Worm (Caenorhabditis elegans): ENCODE results near the gene ver-4.
A peak's percentile ranks its signal among the peaks of the same experiment; 100 is the strongest.

The ver-4 gene

DNA sequence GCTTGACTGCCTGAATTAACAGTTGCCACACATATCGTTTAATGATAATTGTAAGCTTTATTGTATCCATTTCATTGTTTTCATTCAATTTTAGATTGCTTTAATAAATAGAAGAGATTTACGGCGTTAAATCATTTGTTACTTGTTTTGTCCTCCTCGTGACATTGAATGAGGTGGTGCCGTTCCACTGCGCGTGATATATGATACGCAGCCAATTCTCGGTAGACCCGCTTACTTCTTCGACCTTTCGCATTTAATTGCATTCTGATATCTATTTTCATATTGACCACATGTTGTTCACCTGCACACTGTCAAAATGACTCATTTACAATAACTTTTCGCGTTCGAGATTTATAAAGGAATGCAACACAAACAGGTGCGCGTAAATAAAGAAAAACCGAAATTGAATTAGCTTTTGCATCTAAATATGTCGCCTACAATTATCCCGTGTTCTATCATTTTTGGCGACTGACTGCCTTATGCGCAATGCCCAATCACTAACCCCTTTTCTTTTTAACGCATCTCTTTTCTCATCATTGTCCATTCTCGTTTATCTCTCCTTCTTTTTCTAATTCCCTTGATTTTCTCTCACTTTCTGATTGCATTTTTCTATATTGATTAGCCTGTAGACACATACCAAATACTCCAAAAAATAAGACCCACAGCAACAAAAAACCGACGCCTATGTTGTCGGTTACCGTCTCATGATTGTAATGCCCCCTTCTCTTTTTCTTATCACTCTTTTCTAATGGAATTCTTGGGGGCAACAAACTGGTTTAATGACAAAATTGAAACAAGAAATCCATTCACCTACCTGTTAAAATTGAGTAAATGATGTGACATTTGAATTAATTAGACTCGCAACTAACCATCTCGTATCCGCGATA is 32.5 kb downstream of the ver-4 start (continued):
- TF ChIP-seq nhr-6 (tag; optimal IDR thresholded peaks at IDR 0.05) (no peak), mdl-1 (tag; optimal IDR thresholded peaks at IDR 0.05) (no peak), unc-39 (tag; optimal IDR thresholded peaks at IDR 0.05) (no peak), nhr-237 (tag; optimal IDR thresholded peaks at IDR 0.05) (no peak), nhr-11 (tag; optimal IDR thresholded peaks at IDR 0.05) (no peak), crh-2 (tag; optimal IDR thresholded peaks at IDR 0.05) (no peak), sem-4 (tag; optimal IDR thresholded peaks at IDR 0.05) (no peak), R02D3.7 (tag; optimal IDR thresholded peaks at IDR 0.05) (no peak), mab-5 (tag; optimal IDR thresholded peaks at IDR 0.05) (no peak), unc-62 (GFP tag; optimal IDR thresholded peaks at IDR 0.05) (peak; percentile 1)

- TF ChIP-seq mbf-1 (tag; optimal IDR thresholded peaks at IDR 0.05) (no peak), nhr-21 (tag; optimal IDR thresholded peaks at IDR 0.05) (no peak), lin-39 (tag; optimal IDR thresholded peaks at IDR 0.05) (no peak), ztf-4 (tag; optimal IDR thresholded peaks at IDR 0.05) (no peak), elt-3 (tag; optimal IDR thresholded peaks at IDR 0.05) (no peak), peb-1 (tag; optimal IDR thresholded peaks at IDR 0.05) (no peak), nhr-11 (tag; optimal IDR thresholded peaks at IDR 0.05) (no peak), nhr-77 (tag; optimal IDR thresholded peaks at IDR 0.05) (no peak), nhr-25 (tag; optimal IDR thresholded peaks at IDR 0.05) (no peak), unc-55 (GFP tag; optimal IDR thresholded peaks at IDR 0.05) (no peak), ceh-16 (tag; optimal IDR thresholded peaks at IDR 0.05) (no peak), blmp-1 (tag; optimal IDR thresholded peaks at IDR 0.05; ENCODE audit: insufficient read depth) (no peak)
Measured at ce11 chrX:11016100-11016499, 33.9 kb downstream of the ver-4 start, which contains the start of gene egl-15. Gene egl-15 (plus strand): TSS chrX:11016400.

DNA sequence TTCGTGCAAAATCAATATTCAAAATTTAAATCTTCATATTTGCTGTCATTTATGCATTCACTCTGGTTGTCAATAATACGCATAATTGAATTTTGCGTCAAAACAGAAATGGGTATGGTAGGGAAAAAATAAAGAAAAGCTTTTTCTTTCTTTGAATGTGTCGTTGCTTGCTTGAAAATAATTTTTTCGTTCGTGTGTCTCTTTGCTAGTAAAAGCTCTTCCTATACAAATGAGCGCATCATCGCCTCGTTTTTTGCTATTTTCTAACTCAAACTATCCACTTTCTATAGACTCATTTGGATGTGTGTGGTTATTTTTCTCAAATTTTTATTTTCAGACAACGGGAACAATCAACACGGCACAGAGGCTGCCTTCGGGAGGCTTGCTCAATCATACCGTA is 46.5 kb downstream of the ver-4 start, which contains the start of gene ldb-1:
Gene ldb-1, plus strand, starts transcription at position 301 of the 400 bp plus-strand sequence.
- TF ChIP-seq lin-39 (tag; optimal IDR thresholded peaks at IDR 0.05) (no peak), alr-1 (tag; optimal IDR thresholded peaks at IDR 0.05) (no peak), zag-1 (tag; optimal IDR thresholded peaks at IDR 0.05) (no peak), mab-5 (tag; optimal IDR thresholded peaks at IDR 0.05) (no peak)

DNA sequence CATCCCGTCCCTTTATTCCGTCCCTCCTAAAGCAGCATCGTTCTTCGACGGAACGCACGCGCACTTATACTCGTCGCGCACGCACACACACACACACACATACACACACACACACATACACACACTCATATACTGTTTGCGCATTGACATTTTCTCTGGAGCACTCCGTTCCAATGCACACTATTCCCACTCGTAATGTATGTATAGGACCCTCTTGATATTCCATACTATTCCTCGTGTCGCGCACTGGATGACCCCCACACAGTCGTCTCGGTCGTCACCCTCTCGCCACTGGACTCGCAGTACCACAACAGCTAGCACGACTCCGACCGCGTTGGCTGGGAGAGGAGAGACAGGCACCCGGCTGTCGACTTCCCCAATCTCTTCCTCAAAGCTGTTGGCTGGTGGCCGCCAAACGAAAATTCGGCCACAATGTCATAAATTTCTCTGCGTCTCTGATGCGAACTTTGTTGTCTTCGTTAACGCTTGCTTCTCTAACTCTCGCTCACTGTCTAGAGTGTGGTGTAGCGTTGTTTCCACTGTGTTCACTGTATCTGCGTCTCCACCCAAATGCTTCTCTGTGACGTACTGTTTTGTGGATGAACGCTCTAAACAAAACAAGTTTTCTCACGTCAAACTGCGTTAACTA is 49.0 kb downstream of the ver-4 start:
- peak; percentile 37 for TF ChIP-seq peb-1 (tag; optimal IDR thresholded peaks at IDR 0.05)
- TF ChIP-seq nhr-23 (tag; optimal IDR thresholded peaks at IDR 0.05) = no peak
- peak; percentile 65 for TF ChIP-seq mab-5 (tag; optimal IDR thresholded peaks at IDR 0.05)
- TF ChIP-seq ZK546.5 (tag; optimal IDR thresholded peaks at IDR 0.05) = peak; percentile 37
- peak; percentile 93 for TF ChIP-seq sma-3 (GFP tag; optimal IDR thresholded peaks at IDR 0.05)
- TF ChIP-seq R02D3.7 (tag; optimal IDR thresholded peaks at IDR 0.05) = no peak
- peak; percentile 83 for TF ChIP-seq Y55F3AM.14 (GFP tag; optimal IDR thresholded peaks at IDR 0.05)
- TF ChIP-seq ceh-82 (tag; optimal IDR thresholded peaks at IDR 0.05) = peak; percentile 58
- peak; percentile 13 for TF ChIP-seq nhr-77 (tag; optimal IDR thresholded peaks at IDR 0.05)
- peak; percentile 88 for TF ChIP-seq unc-55 (GFP tag; optimal IDR thresholded peaks at IDR 0.05)
- no peak for TF ChIP-seq nhr-12 (tag; optimal IDR thresholded peaks at IDR 0.05)
- peak; percentile 92 for TF ChIP-seq zag-1 (tag; optimal IDR thresholded peaks at IDR 0.05)
- no peak for TF ChIP-seq mbf-1 (tag; optimal IDR thresholded peaks at IDR 0.05)
- TF ChIP-seq egl-27 (tag; optimal IDR thresholded peaks at IDR 0.05) = peak; percentile 92
- TF ChIP-seq nhr-129 (tag; optimal IDR thresholded peaks at IDR 0.05) = peak; percentile 92
- peak; percentile 96 for TF ChIP-seq sem-4 (tag; optimal IDR thresholded peaks at IDR 0.05)
- peak; percentile 22 for TF ChIP-seq nhr-237 (tag; optimal IDR thresholded peaks at IDR 0.05)
- peak; percentile 99 for TF ChIP-seq F13H6.1 (tag; optimal IDR thresholded peaks at IDR 0.05)
- peak; percentile 59 for TF ChIP-seq fos-1 (tag; optimal IDR thresholded peaks at IDR 0.05)
- TF ChIP-seq skn-1 (tag; optimal IDR thresholded peaks at IDR 0.05) = no peak
- no peak for TF ChIP-seq ztf-1 (GFP tag; conservative IDR thresholded peaks at IDR 0.05)
- peak; percentile 93 for TF ChIP-seq C34F6.9 (tag; optimal IDR thresholded peaks at IDR 0.05)
- no peak for TF ChIP-seq ztf-11 (tag; optimal IDR thresholded peaks at IDR 0.05)
- TF ChIP-seq unc-62 (GFP tag; optimal IDR thresholded peaks at IDR 0.05) = peak; percentile 48
- TF ChIP-seq nhr-25 (tag; optimal IDR thresholded peaks at IDR 0.05) = peak; percentile 93
- peak; percentile 8 for TF ChIP-seq snpc-4 (tag; optimal IDR thresholded peaks at IDR 0.05)
- peak; percentile 80 for TF ChIP-seq crh-2 (tag; optimal IDR thresholded peaks at IDR 0.05)
- TF ChIP-seq unc-39 (tag; optimal IDR thresholded peaks at IDR 0.05) = peak; percentile 9
- TF ChIP-seq gmeb-1 (tag; optimal IDR thresholded peaks at IDR 0.05) = peak; percentile 66
- peak; percentile 73 for TF ChIP-seq ztf-4 (tag; optimal IDR thresholded peaks at IDR 0.05)
- TF ChIP-seq nhr-11 (tag; optimal IDR thresholded peaks at IDR 0.05) = peak; percentile 32
- no peak for TF ChIP-seq elt-3 (tag; optimal IDR thresholded peaks at IDR 0.05)
- TF ChIP-seq sma-9 (GFP tag; optimal IDR thresholded peaks at IDR 0.05) = peak; percentile 83
- TF ChIP-seq sma-9 (tag; optimal IDR thresholded peaks at IDR 0.05) = peak; percentile 43
- TF ChIP-seq lin-13 (GFP tag; optimal IDR thresholded peaks at IDR 0.05) = peak; percentile 78
- no peak for TF ChIP-seq elt-1 (tag; optimal IDR thresholded peaks at IDR 0.05)
